Worm (Caenorhabditis elegans) whole organism, L2 larva: ENCODE results near the gene Y37E11B.5.

Experiments
- C34F6.9 ChIP-seq: fragments of 150-350 bp; optimal IDR thresholded peaks from 2 replicates; lab custom pipeline; 2014; ENCODE audit warnings: missing biosample characterization, missing genetic modification characterization
- F13H6.1 ChIP-seq: sonication (generic microtip); optimal IDR thresholded peaks from 2 replicates; lab custom pipeline; 2016; ENCODE audit warnings: missing genetic modification characterization, missing compliant biosample characterization
- R02D3.7 ChIP-seq: fragments of 150-350 bp; optimal IDR thresholded peaks from 2 replicates; lab custom pipeline; 2014; ENCODE audit warnings: missing biosample characterization, missing genetic modification characterization
- ZK546.5 ChIP-seq: sonication (generic microtip); optimal IDR thresholded peaks from 2 replicates; lab custom pipeline; 2017; ENCODE audit warnings: missing biosample characterization, missing genetic modification characterization
- aly-2 ChIP-seq: fragments of 150-350 bp; optimal IDR thresholded peaks from 2 replicates; lab custom pipeline; 2014; ENCODE audit warnings: missing biosample characterization, missing genetic modification characterization
- ceh-16 ChIP-seq: fragments of 150-350 bp; optimal IDR thresholded peaks from 2 replicates; lab custom pipeline; 2014; ENCODE audit warnings: missing biosample characterization, missing genetic modification characterization
- crh-2 ChIP-seq: sonication (generic microtip); optimal IDR thresholded peaks from 2 replicates; lab custom pipeline; 2017; ENCODE audit warnings: missing biosample characterization, missing genetic modification characterization
- fos-1 ChIP-seq: fragments of 150-350 bp; optimal IDR thresholded peaks from 2 replicates; lab custom pipeline; 2014; ENCODE audit warnings: missing biosample characterization, missing genetic modification characterization
- gmeb-1 ChIP-seq: fragments of 150-350 bp; optimal IDR thresholded peaks from 2 replicates; lab custom pipeline; 2014; ENCODE audit warnings: missing biosample characterization, missing genetic modification characterization
- mab-5 ChIP-seq: fragments of 150-350 bp; optimal IDR thresholded peaks from 2 replicates; lab custom pipeline; 2014; ENCODE audit warnings: missing biosample characterization, missing genetic modification characterization
- mbf-1 ChIP-seq: sonication (generic microtip); optimal IDR thresholded peaks from 2 replicates; lab custom pipeline; 2017; ENCODE audit warnings: missing biosample characterization, missing genetic modification characterization
- nhr-11 ChIP-seq: fragments of 150-350 bp; optimal IDR thresholded peaks from 2 replicates; lab custom pipeline; 2014; ENCODE audit warnings: missing biosample characterization, missing genetic modification characterization
- nhr-12 ChIP-seq: fragments of 150-350 bp; optimal IDR thresholded peaks from 2 replicates; lab custom pipeline; 2014; ENCODE audit warnings: missing biosample characterization, missing genetic modification characterization
- nhr-21 ChIP-seq: fragments of 150-350 bp; optimal IDR thresholded peaks from 2 replicates; lab custom pipeline; 2014; ENCODE audit warnings: missing biosample characterization, missing genetic modification characterization
- nhr-25 ChIP-seq: fragments of 150-350 bp; sonication (generic microtip); optimal IDR thresholded peaks from 3 replicates; lab custom pipeline; 2014; ENCODE audit warnings: missing biosample characterization, missing genetic modification characterization
- sem-4 ChIP-seq: fragments of 150-350 bp; optimal IDR thresholded peaks from 2 replicates; lab custom pipeline; 2014; ENCODE audit warnings: missing biosample characterization, missing genetic modification reagents, missing genetic modification characterization
- sma-3 ChIP-seq: sonication (generic microtip); optimal IDR thresholded peaks from 2 replicates; lab custom pipeline; 2016; ENCODE audit warnings: missing genetic modification reagents, missing genetic modification characterization, missing compliant biosample characterization
- sma-9 ChIP-seq, 2 experiments: fragments of 150-350 bp in 1 of 2; sonication (generic microtip) in 1 of 2; optimal IDR thresholded peaks; 2 replicates each; lab custom pipeline; 2014 to 2016; ENCODE audit warnings: missing genetic modification characterization in 2 of 2, mild to moderate bottlenecking in 1 of 2, missing biosample characterization in 1 of 2, missing compliant biosample characterization in 1 of 2, missing genetic modification reagents in 1 of 2, moderate library complexity in 1 of 2
- unc-55 ChIP-seq: fragments of 150-350 bp; sonication (generic microtip); optimal IDR thresholded peaks from 3 replicates; lab custom pipeline; 2014; ENCODE audit warnings: missing biosample characterization, missing genetic modification reagents, missing genetic modification characterization
- unc-62 ChIP-seq: fragments of 150-350 bp; optimal IDR thresholded peaks from 2 replicates; lab custom pipeline; 2014; ENCODE audit warnings: missing biosample characterization, missing genetic modification reagents, missing genetic modification characterization
- ztf-1 ChIP-seq: fragments of 200-800 bp; sonication (Bioruptor generic); conservative IDR thresholded peaks from 2 replicates; pipeline ENCODE4 v1.3.6; 2022; ENCODE audit warnings: missing genetic modification characterization, missing compliant biosample characterization
- ztf-4 ChIP-seq: fragments of 150-350 bp; optimal IDR thresholded peaks from 2 replicates; lab custom pipeline; 2014; ENCODE audit warnings: missing biosample characterization, missing genetic modification characterization

Gene Y37E11B.5

ce11 chrIV:3548315-3548714 is 50.0 kb downstream of the Y37E11B.5 start:
- TF ChIP-seq sma-9 (GFP tag; optimal IDR thresholded peaks at IDR 0.05; lab: Kevin White, UChicago), result peak; percentile 29
- TF ChIP-seq sma-9 (tag; optimal IDR thresholded peaks at IDR 0.05; lab: Kevin White, UChicago), result no peak
- TF ChIP-seq F13H6.1 (tag; lab: Kevin White, UChicago), result peak; percentile 64
- TF ChIP-seq fos-1 (tag; lab: Kevin White, UChicago), result peak; percentile 37
- TF ChIP-seq aly-2, result no peak
- TF ChIP-seq unc-55 (GFP tag; lab: Kevin White, UChicago), result no peak
- peak; percentile 47 for TF ChIP-seq gmeb-1 (tag; lab: Kevin White, UChicago)
- TF ChIP-seq crh-2 (tag; lab: Kevin White, UChicago), result peak; percentile 56
- no peak for TF ChIP-seq nhr-25 (tag; lab: Kevin White, UChicago)

- TF ChIP-seq aly-2 (no peak), nhr-25 (tag; lab: Kevin White, UChicago) (no peak)
Measured at ce11 chrIV:3547500-3547899, 50.9 kb downstream of the Y37E11B.5 start, which contains the start of gene nstp-6. Gene nstp-6 (minus strand): TSS chrIV:3547600.

ce11 chrIV:3545060-3545459 is 53.3 kb downstream of the Y37E11B.5 start:
- no peak for TF ChIP-seq sma-3 (GFP tag; lab: Kevin White, UChicago)
- no peak for TF ChIP-seq mab-5 (tag; lab: Kevin White, UChicago)
- no peak for TF ChIP-seq nhr-12 (tag; lab: Kevin White, UChicago)
- no peak for TF ChIP-seq ZK546.5 (tag; lab: Kevin White, UChicago)
- TF ChIP-seq ztf-4 (tag; lab: Kevin White, UChicago), result no peak
- no peak for TF ChIP-seq ceh-16 (tag; lab: Kevin White, UChicago)
- no peak for TF ChIP-seq C34F6.9 (tag; lab: Kevin White, UChicago)
- no peak for TF ChIP-seq ztf-1
- no peak for TF ChIP-seq nhr-11
- no peak for TF ChIP-seq R02D3.7 (tag; lab: Kevin White, UChicago)
- no peak for TF ChIP-seq mbf-1
- no peak for TF ChIP-seq sem-4 (tag; lab: Kevin White, UChicago)
- no peak for TF ChIP-seq unc-62 (GFP tag; lab: Kevin White, UChicago)
- TF ChIP-seq nhr-21 (tag; lab: Kevin White, UChicago), result no peak
